Worm (Caenorhabditis elegans): ENCODE data around the gene bath-15.

Gene bath-15

DNA sequence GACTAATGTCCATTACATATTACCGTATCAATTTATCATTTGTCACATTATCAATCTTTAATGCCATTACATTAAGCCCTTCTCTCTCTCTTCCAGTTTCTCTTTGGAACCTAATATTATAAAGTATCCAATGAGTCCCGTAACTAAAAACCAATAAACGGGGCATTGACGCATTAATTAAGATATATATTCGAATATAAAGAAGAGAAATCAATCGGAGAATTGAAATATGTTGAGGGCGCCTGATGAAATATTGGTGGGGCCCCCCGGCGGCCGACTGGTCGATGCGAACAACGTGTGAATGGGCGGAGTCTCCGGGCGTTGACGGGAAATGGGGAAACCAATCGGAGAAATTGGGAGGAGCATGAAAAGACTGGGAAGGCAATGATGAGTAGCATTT lies 8.4 kb upstream of the bath-15 start:
- no peak for TF ChIP-seq nhr-237 (tag; optimal IDR thresholded peaks at IDR 0.05)
- TF ChIP-seq tra-1 (GFP tag; IDR thresholded peaks at IDR 0.05): 0 out of 2 replicates have a peak, but pooled peaks have one; percentile 23
- peak; percentile 7 for TF ChIP-seq duxl-1 (tag; optimal IDR thresholded peaks at IDR 0.05; ENCODE audit: poor library complexity)
- no peak for TF ChIP-seq egl-43 (GFP tag; IDR thresholded peaks at IDR 0.05)
- TF ChIP-seq fos-1 (tag; optimal IDR thresholded peaks at IDR 0.05): no peak
- TF ChIP-seq lsy-2 (tag; optimal IDR thresholded peaks at IDR 0.05): peak in 1 of 2 experiments; percentile 43
- no peak for TF ChIP-seq Y75B8A.6 (GFP tag; IDR thresholded peaks at IDR 0.05)
- TF ChIP-seq ceh-20 (GFP tag; IDR thresholded peaks at IDR 0.05): 0 out of 2 replicates have a peak, but pooled peaks have one; percentile 21
- TF ChIP-seq mdt-29 (GFP tag; IDR thresholded peaks at IDR 0.05): no peak
- TF ChIP-seq Y5F2A.4 (GFP tag; optimal IDR thresholded peaks at IDR 0.05): no peak

- TF ChIP-seq ztf-11 (tag; optimal IDR thresholded peaks at IDR 0.05): no peak
- no peak for TF ChIP-seq dpl-1 (GFP tag; optimal IDR thresholded peaks at IDR 0.05)
- no peak for TF ChIP-seq lir-3 (tag; optimal IDR thresholded peaks at IDR 0.05)
- TF ChIP-seq skn-1 (tag; optimal IDR thresholded peaks at IDR 0.05): no peak
- no peak for TF ChIP-seq zfp-3 (GFP tag; conservative IDR thresholded peaks at IDR 0.05)
- TF ChIP-seq lin-39 (tag; optimal IDR thresholded peaks at IDR 0.05): no peak
- no peak for TF ChIP-seq zip-11 (GFP tag; IDR thresholded peaks at IDR 0.05)
- TF ChIP-seq tra-1 (GFP tag; IDR thresholded peaks at IDR 0.05): no peak
- TF ChIP-seq hmg-1.1 (GFP tag; IDR thresholded peaks at IDR 0.05): no peak
- TF ChIP-seq ztf-7 (tag; optimal IDR thresholded peaks at IDR 0.05): no peak
- TF ChIP-seq lin-13 (GFP tag; optimal IDR thresholded peaks at IDR 0.05): no peak
- TF ChIP-seq egl-43 (GFP tag; IDR thresholded peaks at IDR 0.05): no peak
- no peak for TF ChIP-seq Y75B8A.6 (GFP tag; IDR thresholded peaks at IDR 0.05)
- no peak for TF ChIP-seq ceh-44 (GFP tag; IDR thresholded peaks at IDR 0.05)
- TF ChIP-seq nhr-111 (GFP tag; optimal IDR thresholded peaks at IDR 0.05): no peak
- TF ChIP-seq rbr-2 (tag; optimal IDR thresholded peaks at IDR 0.05): no peak
- no peak for TF ChIP-seq nhr-41 (GFP tag; IDR thresholded peaks at IDR 0.05)
- no peak for TF ChIP-seq unc-130 (GFP tag; optimal IDR thresholded peaks at IDR 0.05)
These were observed 7.5 kb upstream of the bath-15 start, which contains the start of gene mab-5 for ce11 chrIII:7783354-7783753. mab-5 (minus strand) TSS chrIII:7783454.

DNA sequence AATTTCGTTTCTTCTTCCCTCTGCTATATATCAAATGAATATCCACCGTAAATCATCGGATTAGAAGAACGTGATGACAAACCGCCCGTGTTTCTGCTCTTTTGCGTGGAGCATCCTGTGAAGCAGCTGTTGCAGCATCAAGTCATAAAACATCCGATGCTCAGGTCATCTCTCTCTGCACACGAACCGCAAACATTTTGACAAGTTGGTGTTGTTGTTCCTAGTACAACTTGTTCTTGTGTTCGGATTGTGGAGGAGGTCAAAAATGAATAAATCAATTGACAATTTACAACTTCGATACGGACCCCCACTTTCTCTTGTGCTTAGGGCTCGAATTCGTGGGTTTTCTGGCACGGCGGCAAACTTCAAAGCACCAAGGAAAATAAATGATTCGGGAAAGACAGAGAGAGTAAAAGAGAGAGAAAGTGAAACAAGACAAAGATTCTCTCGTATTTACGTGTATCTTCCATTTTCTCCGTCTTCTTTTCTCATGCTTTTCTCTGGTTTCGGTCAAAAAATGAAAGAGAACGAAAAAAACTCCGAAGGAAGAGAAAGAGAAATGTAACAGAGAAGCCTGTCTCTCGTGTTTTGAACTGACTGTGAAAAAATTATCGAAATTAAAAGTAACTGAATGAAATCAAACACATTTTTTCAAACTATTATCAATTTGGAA lies 4.9 kb upstream of the bath-15 start:
- TF ChIP-seq ceh-20 (GFP tag; IDR thresholded peaks at IDR 0.05) (0 out of 2 replicates have a peak, but pooled peaks have one; percentile 24), saeg-2 (GFP tag; IDR thresholded peaks at IDR 0.05) (no peak), lsy-2 (tag; optimal IDR thresholded peaks at IDR 0.05) (peak in 1 of 2 experiments; percentile 14)

DNA sequence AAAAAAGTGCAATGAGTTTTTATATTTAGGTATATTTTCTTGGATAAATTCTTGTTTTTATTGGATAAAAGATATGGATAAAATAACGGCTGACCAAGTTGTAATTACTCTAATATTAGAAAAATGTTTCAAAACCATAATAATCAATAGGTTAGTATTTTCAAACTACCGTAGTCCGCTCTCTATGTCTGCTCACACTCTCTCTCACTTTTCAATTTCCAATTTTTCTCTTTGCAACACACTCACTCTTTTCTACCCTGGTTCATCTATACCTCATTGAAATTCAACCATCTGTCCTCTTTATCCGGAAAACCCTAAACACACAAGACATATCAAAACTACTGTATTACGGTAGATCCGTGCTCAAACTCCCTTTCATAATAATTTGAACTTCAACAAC lies 3.5 kb upstream of the bath-15 start:
- TF ChIP-seq ZK546.5 (tag; optimal IDR thresholded peaks at IDR 0.05) (no peak), set-16 (GFP tag; IDR thresholded peaks at IDR 0.05) (no peak), nhr-41 (GFP tag; IDR thresholded peaks at IDR 0.05) (no peak), tag-97 (GFP tag; IDR thresholded peaks at IDR 0.05) (no peak), lin-15B (tag; optimal IDR thresholded peaks at IDR 0.05) (no peak), ceh-44 (GFP tag; IDR thresholded peaks at IDR 0.05) (no peak), unc-62 (GFP tag; optimal IDR thresholded peaks at IDR 0.05 in 1 of 2) (no peak), unc-62 (tag; optimal IDR thresholded peaks at IDR 0.05) (no peak), pqm-1 (tag; optimal IDR thresholded peaks at IDR 0.05) (no peak), daf-16 (GFP tag; optimal IDR thresholded peaks at IDR 0.05) (no peak), daf-16 (tag; optimal IDR thresholded peaks at IDR 0.05) (no peak), mdl-1 (tag; optimal IDR thresholded peaks at IDR 0.05) (no peak), mxl-2 (GFP tag; conservative IDR thresholded peaks at IDR 0.05) (no peak), rbr-2 (tag; optimal IDR thresholded peaks at IDR 0.05) (no peak)
